Fruit fly (Drosophila melanogaster) whole organism, embryonic: ENCODE data around the gene CG11999.
A peak's percentile ranks its signal among the peaks of the same experiment; 100 is the strongest.

Experiments
- Atf3 ChIP-seq: fragments of 200-800 bp; sonication (Bioruptor generic); optimal IDR thresholded peaks from 3 replicates; lab custom pipeline; 2016; ENCODE audit warnings: missing biosample characterization, missing genetic modification characterization
- CG10147 ChIP-seq: fragments of 200-800 bp; sonication (Bioruptor generic); optimal IDR thresholded peaks from 2 replicates; lab custom pipeline; 2019; ENCODE audit warnings: missing biosample characterization, mild to moderate bottlenecking, missing genetic modification characterization, moderate library complexity
- CG1529 ChIP-seq: fragments of 200-800 bp; sonication (Bioruptor generic); optimal IDR thresholded peaks from 3 replicates; lab custom pipeline; 2018; ENCODE audit warnings: missing biosample characterization, missing genetic modification characterization
- CG15479 ChIP-seq: fragments of 200-800 bp; sonication (Bioruptor generic); optimal IDR thresholded peaks from 3 replicates; lab custom pipeline; 2019; ENCODE audit warnings: missing biosample characterization, mild to moderate bottlenecking, missing genetic modification characterization, moderate library complexity
- CG17802 ChIP-seq: fragments of 200-800 bp; sonication (Bioruptor generic); optimal IDR thresholded peaks from 2 replicates; lab custom pipeline; 2018; ENCODE audit warnings: missing biosample characterization, mild to moderate bottlenecking, missing genetic modification characterization, moderate library complexity
- CG18262 ChIP-seq: fragments of 200-800 bp; optimal IDR thresholded peaks from 3 replicates; lab custom pipeline; 2019; ENCODE audit warnings: missing biosample characterization, mild to moderate bottlenecking, missing genetic modification characterization, moderate library complexity
- CG2678 ChIP-seq: fragments of 200-800 bp; sonication (Bioruptor generic); optimal IDR thresholded peaks from 3 replicates; lab custom pipeline; 2019; ENCODE audit warnings: missing biosample characterization, mild to moderate bottlenecking, missing genetic modification characterization, moderate library complexity
- CG32532 ChIP-seq: fragments of 200-800 bp; sonication (Bioruptor generic); IDR thresholded peaks from 2 replicates; pipeline ENCODE4 v1.3.6; 2022; ENCODE audit warnings: missing biosample characterization, missing genetic modification characterization
- CG33557 ChIP-seq: fragments of 200-800 bp; sonication (Bioruptor generic); optimal IDR thresholded peaks from 2 replicates; lab custom pipeline; 2019; ENCODE audit warnings: missing biosample characterization, mild to moderate bottlenecking, missing genetic modification characterization, moderate library complexity
- CG3847 ChIP-seq: fragments of 200-800 bp; sonication (Bioruptor generic); IDR thresholded peaks from 2 replicates; pipeline ENCODE4 v1.3.6; 2022; ENCODE audit warnings: missing biosample characterization, missing genetic modification characterization
- CG3995 ChIP-seq: fragments of 200-800 bp; sonication (Bioruptor generic); optimal IDR thresholded peaks from 3 replicates; lab custom pipeline; 2016; ENCODE audit warnings: missing biosample characterization, missing genetic modification characterization
- CG4730 ChIP-seq: fragments of 200-800 bp; sonication (Bioruptor generic); IDR thresholded peaks from 2 replicates; pipeline ENCODE4 v1.3.6; 2022; ENCODE audit warnings: missing biosample characterization, missing genetic modification characterization
- CG4820 ChIP-seq: fragments of 200-800 bp; sonication (Bioruptor generic); optimal IDR thresholded peaks from 3 replicates; lab custom pipeline; 2016; ENCODE audit warnings: missing biosample characterization, missing genetic modification characterization
- CG6854 ChIP-seq: fragments of 200-800 bp; sonication (Bioruptor generic); optimal IDR thresholded peaks from 3 replicates; lab custom pipeline; 2017; ENCODE audit warnings: missing biosample characterization, mild to moderate bottlenecking, missing genetic modification characterization
- CG8359 ChIP-seq: fragments of 200-800 bp; sonication (Bioruptor generic); optimal IDR thresholded peaks from 2 replicates; lab custom pipeline; 2017; ENCODE audit warnings: missing biosample characterization, mild to moderate bottlenecking, missing genetic modification characterization, borderline replicate concordance
- CG9215 ChIP-seq: fragments of 200-800 bp; sonication (Bioruptor generic); IDR thresholded peaks from 2 replicates; pipeline ENCODE4 v1.3.6; 2022; ENCODE audit warnings: missing biosample characterization, missing genetic modification characterization
- CrebB ChIP-seq: fragments of 200-800 bp; sonication (Bioruptor generic); optimal IDR thresholded peaks from 3 replicates; lab custom pipeline; 2018; ENCODE audit warnings: missing biosample characterization, mild to moderate bottlenecking, missing genetic modification characterization
- Dfd ChIP-seq, 2 experiments: fragments of >200 bp; optimal IDR thresholded peaks; 2 replicates each; lab custom pipeline; 2017; ENCODE audit warnings: missing biosample characterization in 2 of 2, missing genetic modification characterization in 2 of 2
- Dll ChIP-seq: fragments of 200-800 bp; sonication (Bioruptor generic); IDR thresholded peaks from 4 replicates; pipeline ENCODE4 v1.3.6; 2022; ENCODE audit warnings: missing biosample characterization, missing genetic modification characterization; ENCODE audit not compliant: partially characterized antibody
- E2f1 ChIP-seq: fragments of 200-800 bp; sonication (Bioruptor generic); IDR thresholded peaks from 2 replicates; pipeline ENCODE4 v1.3.6; 2022; ENCODE audit warnings: missing biosample characterization, missing genetic modification characterization
- ERR ChIP-seq: fragments of 200-800 bp; sonication (Bioruptor generic); optimal IDR thresholded peaks from 2 replicates; lab custom pipeline; 2016; ENCODE audit warnings: missing biosample characterization, missing genetic modification characterization
- Eip74EF ChIP-seq, 2 experiments: fragments of 200-800 bp in 1 of 2; fragments of >200 bp in 1 of 2; sonication (Bioruptor generic) in 1 of 2; optimal IDR thresholded peaks; 2 replicates each; lab custom pipeline; 2017 to 2019; ENCODE audit warnings: missing biosample characterization in 2 of 2, missing genetic modification characterization in 2 of 2, mild to moderate bottlenecking in 1 of 2, moderate library complexity in 1 of 2
- HLH3B ChIP-seq: fragments of 200-800 bp; sonication (Bioruptor generic); IDR thresholded peaks from 2 replicates; pipeline ENCODE4 v1.3.6; 2022; ENCODE audit warnings: missing biosample characterization, missing genetic modification characterization
- Hmx ChIP-seq: fragments of 200-800 bp; sonication (Bioruptor generic); optimal IDR thresholded peaks from 2 replicates; lab custom pipeline; 2016; ENCODE audit warnings: missing biosample characterization, missing genetic modification characterization
- Max ChIP-seq: fragments of 200-800 bp; sonication (Bioruptor generic); optimal IDR thresholded peaks from 2 replicates; lab custom pipeline; 2016; ENCODE audit warnings: missing biosample characterization, mild to moderate bottlenecking, missing genetic modification characterization
- NC2β ChIP-seq: fragments of 200-800 bp; sonication (Bioruptor generic); optimal IDR thresholded peaks from 2 replicates; lab custom pipeline; 2016; ENCODE audit warnings: missing biosample characterization, missing genetic modification characterization
- NK7.1 ChIP-seq: fragments of 200-800 bp; sonication (Bioruptor generic); optimal IDR thresholded peaks from 3 replicates; lab custom pipeline; 2016; ENCODE audit warnings: missing biosample characterization, missing genetic modification characterization
- Oli ChIP-seq: fragments of 200-800 bp; sonication (Bioruptor generic); optimal IDR thresholded peaks from 2 replicates; lab custom pipeline; 2018; ENCODE audit warnings: missing biosample characterization, mild to moderate bottlenecking, missing genetic modification characterization, moderate library complexity
- Rfx ChIP-seq: fragments of 200-800 bp; sonication (Bioruptor generic); IDR thresholded peaks from 2 replicates; pipeline ENCODE4 v1.3.6; 2022; ENCODE audit warnings: missing biosample characterization, missing genetic modification characterization
- Rx ChIP-seq: fragments of 200-800 bp; sonication (Bioruptor generic); IDR thresholded peaks from 2 replicates; pipeline ENCODE4 v1.3.6; 2022; ENCODE audit warnings: missing biosample characterization, missing genetic modification characterization
- Side ChIP-seq: fragments of 200-800 bp; sonication (Bioruptor generic); optimal IDR thresholded peaks from 2 replicates; lab custom pipeline; 2016; ENCODE audit warnings: missing biosample characterization, missing genetic modification characterization
- Stat92E ChIP-seq, 3 experiments: fragments of >200 bp in 2 of 3; fragments of 200-800 bp in 1 of 3; sonication (Bioruptor generic) in 1 of 3; optimal IDR thresholded peaks; 2 replicates each; lab custom pipeline; 2017 to 2019; ENCODE audit warnings: missing biosample characterization in 3 of 3, missing genetic modification characterization in 3 of 3, mild to moderate bottlenecking in 1 of 3, moderate library complexity in 1 of 3
- TFAM ChIP-seq: fragments of 200-800 bp; sonication (Bioruptor generic); optimal IDR thresholded peaks from 2 replicates; lab custom pipeline; 2017; ENCODE audit warnings: missing biosample characterization, missing genetic modification characterization, inconsistent platforms
- cg ChIP-seq: fragments of 200-800 bp; sonication (Bioruptor generic); optimal IDR thresholded peaks from 3 replicates; lab custom pipeline; 2019; ENCODE audit warnings: missing biosample characterization, mild to moderate bottlenecking, missing genetic modification characterization, moderate library complexity
- chif ChIP-seq, 2 experiments: fragments of 200-800 bp; sonication (Bioruptor generic); optimal IDR thresholded peaks; 3 replicates each; lab custom pipeline; 2016; ENCODE audit warnings: missing biosample characterization in 2 of 2, missing genetic modification characterization in 2 of 2
- crp ChIP-seq, 2 experiments: fragments of 200-800 bp; sonication (Bioruptor generic); optimal IDR thresholded peaks; 2 replicates in 1 of 2; 3 replicates in 1 of 2; lab custom pipeline; 2017; ENCODE audit warnings: missing biosample characterization in 2 of 2, missing genetic modification characterization in 2 of 2, mild to moderate bottlenecking in 1 of 2, moderate library complexity in 1 of 2
- danr ChIP-seq: fragments of 200-800 bp; sonication (Bioruptor generic); IDR thresholded peaks from 2 replicates; pipeline ENCODE4 v1.3.6; 2022; ENCODE audit warnings: missing biosample characterization, missing genetic modification characterization
- insv ChIP-seq, 2 experiments: fragments of 200-800 bp; sonication (Bioruptor generic); optimal IDR thresholded peaks; 3 replicates each; lab custom pipeline; 2016 to 2018; ENCODE audit warnings: missing biosample characterization in 2 of 2, missing genetic modification characterization in 2 of 2
- inv ChIP-seq: fragments of 200-800 bp; sonication (Bioruptor generic); IDR thresholded peaks from 2 replicates; pipeline ENCODE4 v1.3.6; 2022; ENCODE audit warnings: missing biosample characterization, missing genetic modification characterization; ENCODE audit not compliant: partially characterized antibody
- jing ChIP-seq: fragments of 200-800 bp; sonication (Bioruptor generic); optimal IDR thresholded peaks from 2 replicates; lab custom pipeline; 2018; ENCODE audit warnings: missing biosample characterization, mild to moderate bottlenecking, missing genetic modification characterization
- kah ChIP-seq: fragments of 200-800 bp; sonication (Bioruptor generic); optimal IDR thresholded peaks from 2 replicates; lab custom pipeline; 2018; ENCODE audit warnings: missing biosample characterization, mild to moderate bottlenecking, missing genetic modification characterization
- luna ChIP-seq: fragments of 200-800 bp; sonication (Bioruptor generic); optimal IDR thresholded peaks from 2 replicates; lab custom pipeline; 2016; ENCODE audit warnings: missing biosample characterization, missing genetic modification characterization
- odd ChIP-seq: fragments of 200-800 bp; sonication (Bioruptor generic); optimal IDR thresholded peaks from 2 replicates; lab custom pipeline; 2017; ENCODE audit warnings: missing biosample characterization, mild to moderate bottlenecking, missing genetic modification characterization
- ranshi ChIP-seq: fragments of 200-800 bp; sonication (Bioruptor generic); IDR thresholded peaks from 2 replicates; pipeline ENCODE4 v1.3.6; 2022; ENCODE audit warnings: missing biosample characterization, missing genetic modification characterization
- repo ChIP-seq: fragments of 200-800 bp; sonication (Bioruptor generic); optimal IDR thresholded peaks from 2 replicates; lab custom pipeline; 2016; ENCODE audit warnings: missing biosample characterization, missing genetic modification characterization
- run ChIP-seq: fragments of 200-800 bp; sonication (Bioruptor generic); optimal IDR thresholded peaks from 3 replicates; lab custom pipeline; 2018; ENCODE audit warnings: missing biosample characterization, mild to moderate bottlenecking, missing genetic modification characterization
- sens ChIP-seq: fragments of 200-800 bp; sonication (Bioruptor generic); peaks from one replicate; lab custom pipeline; 2016; ENCODE audit warnings: missing biosample characterization, missing genetic modification characterization
- ssp ChIP-seq: fragments of 200-800 bp; sonication (Bioruptor generic); IDR thresholded peaks from 2 replicates; pipeline ENCODE4 v1.3.6; 2022; ENCODE audit warnings: missing biosample characterization, missing genetic modification characterization
- vnd ChIP-seq: fragments of 200-800 bp; sonication (Bioruptor generic); IDR thresholded peaks from 3 replicates; pipeline ENCODE4 v1.3.6; 2022; ENCODE audit warnings: missing biosample characterization, missing genetic modification characterization; ENCODE audit not compliant: partially characterized antibody
- zfh2 ChIP-seq: fragments of 200-800 bp; sonication (Bioruptor generic); optimal IDR thresholded peaks from 2 replicates; lab custom pipeline; 2016; ENCODE audit warnings: missing biosample characterization, missing genetic modification characterization

CG11999 gene

DNA sequence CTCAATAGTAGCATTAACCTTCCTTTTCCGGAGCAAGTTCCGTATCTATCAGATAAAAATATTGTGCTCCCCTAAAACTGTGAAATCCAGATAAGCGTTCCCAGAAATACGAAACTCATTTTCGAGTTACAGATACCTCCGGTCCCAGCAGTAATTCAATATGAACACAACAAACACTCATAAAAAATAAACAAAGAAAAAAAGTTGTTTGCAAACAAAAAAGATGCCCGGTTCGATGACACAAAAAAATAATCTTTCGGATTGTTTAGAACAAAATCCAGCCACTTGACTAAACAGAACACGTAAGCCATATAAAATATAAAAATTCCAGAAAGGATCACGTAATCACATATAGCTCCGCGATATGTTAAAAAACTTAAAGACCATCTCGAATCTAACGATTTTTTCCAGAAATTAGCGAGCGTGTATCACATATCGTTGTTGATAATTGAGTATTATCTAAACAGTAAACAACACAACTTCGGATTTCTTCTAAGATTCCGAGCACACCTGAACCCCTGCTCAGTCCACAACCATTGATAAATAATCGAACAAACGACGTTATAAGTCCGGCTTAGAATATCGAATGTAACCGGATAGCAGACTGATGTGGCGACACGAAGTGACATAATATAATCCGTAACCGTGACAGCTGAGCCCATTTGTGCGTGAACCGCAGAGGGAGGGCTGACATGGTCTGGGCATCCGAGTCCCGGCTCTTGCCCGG is 35.3 kb downstream of the CG11999 start (continued):
- TF ChIP-seq danr (GFP tag; lab: Robert Waterston, UW) = no peak
- no peak for TF ChIP-seq jing (GFP tag; lab: Kevin White, UChicago)
- TF ChIP-seq repo = no peak
- TF ChIP-seq CG9215 (GFP tag; lab: Robert Waterston, UW) = no peak
- no peak for TF ChIP-seq Hmx
- no peak for TF ChIP-seq ERR
- peak in 1 of 3 experiments; percentile 78 for TF ChIP-seq Stat92E (GFP tag; optimal IDR thresholded peaks at IDR 0.05; lab: Kevin White, UChicago)
- peak; percentile 6 to 59 for TF ChIP-seq chif (GFP tag; optimal IDR thresholded peaks at IDR 0.05; lab: Kevin White, UChicago)
- no peak for TF ChIP-seq Oli (tag; lab: Kevin White, UChicago)
- no peak for TF ChIP-seq Dll (GFP tag; lab: Robert Waterston, UW)
- TF ChIP-seq Rfx = no peak
- TF ChIP-seq CG4730 (GFP tag; lab: Robert Waterston, UW) = no peak
- 0 out of 2 replicates have a peak, but pooled peaks have one; percentile 15 for TF ChIP-seq CG3847 (GFP tag; lab: Robert Waterston, UW)
- peak; percentile 31 for TF ChIP-seq CG1529 (GFP tag; lab: Kevin White, UChicago)
- no peak for TF ChIP-seq vnd (GFP tag; lab: Robert Waterston, UW)
- no peak for TF ChIP-seq CG4820 (GFP tag; lab: Kevin White, UChicago)
- TF ChIP-seq HLH3B (GFP tag; lab: Robert Waterston, UW) = no peak
- TF ChIP-seq NK7.1 (GFP tag; lab: Kevin White, UChicago) = no peak
- TF ChIP-seq CG18262 (tag; lab: Kevin White, UChicago) = peak; percentile 60
- no peak for TF ChIP-seq CG15479 (GFP tag; lab: Kevin White, UChicago)
- no peak for TF ChIP-seq cg (GFP tag; lab: Kevin White, UChicago)
- peak; percentile 43 for TF ChIP-seq CrebB
- TF ChIP-seq NC2β (GFP tag; lab: Kevin White, UChicago) = peak; percentile 46
- TF ChIP-seq Rx (GFP tag; lab: Robert Waterston, UW) = no peak
- no peak for TF ChIP-seq CG3995
- TF ChIP-seq run (tag; lab: Kevin White, UChicago) = no peak
- TF ChIP-seq zfh2 (GFP tag; lab: Kevin White, UChicago) = no peak
- no peak for TF ChIP-seq TFAM (GFP tag; lab: Kevin White, UChicago)
- TF ChIP-seq odd (GFP tag; lab: Kevin White, UChicago) = peak; percentile 71
- TF ChIP-seq Eip74EF (GFP tag; optimal IDR thresholded peaks at IDR 0.05; lab: Kevin White, UChicago) = no peak
- no peak for TF ChIP-seq CG32532 (GFP tag; lab: Robert Waterston, UW)
- TF ChIP-seq inv (GFP tag; lab: Robert Waterston, UW) = no peak
- TF ChIP-seq crp (GFP tag; optimal IDR thresholded peaks at IDR 0.05; lab: Kevin White, UChicago) = no peak
- TF ChIP-seq Side (GFP tag; lab: Kevin White, UChicago) = peak; percentile 46
- TF ChIP-seq CG10147 (GFP tag; lab: Kevin White, UChicago) = no peak
- TF ChIP-seq ranshi (GFP tag; lab: Robert Waterston, UW) = no peak
- TF ChIP-seq Atf3 (GFP tag; lab: Kevin White, UChicago) = no peak
- peak in 1 of 2 experiments; percentile 3 for TF ChIP-seq insv (GFP tag; optimal IDR thresholded peaks at IDR 0.05; lab: Kevin White, UChicago)
- no peak for TF ChIP-seq CG17802
- TF ChIP-seq CG33557 = peak; percentile 78
- TF ChIP-seq CG2678 (tag; lab: Kevin White, UChicago) = peak; percentile 64
- TF ChIP-seq kah (GFP tag; lab: Kevin White, UChicago) = peak; percentile 0
- peak; percentile 93 for TF ChIP-seq sens (GFP tag; lab: Kevin White, UChicago)
- TF ChIP-seq luna = no peak
- TF ChIP-seq CG6854 (GFP tag; lab: Kevin White, UChicago) = peak; percentile 34
- TF ChIP-seq Dfd (GFP tag; optimal IDR thresholded peaks at IDR 0.05; lab: Kevin White, UChicago) = no peak
- TF ChIP-seq E2f1 (GFP tag; lab: Robert Waterston, UW) = no peak
- TF ChIP-seq CG8359 = peak; percentile 44
- no peak for TF ChIP-seq Max (GFP tag; lab: Kevin White, UChicago)
- TF ChIP-seq ssp (GFP tag; lab: Robert Waterston, UW) = no peak
